Fruit fly (Drosophila melanogaster): ENCODE results near the gene Spn75F.
A peak's percentile ranks its signal among the peaks of the same experiment; 100 is the strongest.

Gene Spn75F

DNA sequence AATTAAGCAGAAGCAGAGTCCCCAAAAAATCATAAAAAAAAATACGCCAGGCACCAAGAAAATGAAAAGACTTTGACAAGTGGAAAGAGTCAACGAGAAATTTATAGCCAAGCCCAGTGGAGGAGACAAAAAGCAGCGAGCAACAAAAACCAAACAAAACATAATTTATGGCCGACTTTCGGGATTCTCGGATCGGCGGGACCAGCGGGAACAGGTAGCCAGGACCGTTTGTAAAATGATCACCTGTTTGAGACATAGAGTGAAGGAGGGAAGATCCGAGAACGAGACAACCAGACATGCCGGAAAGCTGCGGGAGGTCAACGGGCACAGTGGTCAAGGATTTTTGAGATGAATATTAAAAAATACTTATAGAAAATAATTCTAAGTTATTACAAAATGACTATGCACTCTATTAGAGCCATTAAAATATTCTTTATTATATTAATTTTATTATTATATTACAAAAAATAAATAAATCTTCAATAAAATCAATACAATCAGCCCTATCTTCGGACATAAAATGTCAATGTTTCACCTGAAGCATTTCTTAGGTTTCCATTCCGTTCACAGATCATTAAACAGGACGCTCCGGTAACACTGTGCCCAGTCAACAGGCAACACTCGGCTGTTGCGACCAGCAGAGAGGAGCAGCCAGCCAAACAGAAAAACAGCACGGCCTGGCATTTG lies 38.3 kb upstream of the Spn75F start (continued):
- TF ChIP-seq Lpt (GFP tag; optimal IDR thresholded peaks at IDR 0.05), result peak; percentile 47
- peak; percentile 14 for TF ChIP-seq Eip93F (GFP tag; optimal IDR thresholded peaks at IDR 0.05)
- peak; percentile 75 for TF ChIP-seq CG15336 (GFP tag; IDR thresholded peaks at IDR 0.05)
- peak; percentile 55 for TF ChIP-seq CG31627 (GFP tag; optimal IDR thresholded peaks at IDR 0.05)
- TF ChIP-seq achi (GFP tag; optimal IDR thresholded peaks at IDR 0.05), result peak; percentile 74
- peak; percentile 62 for TF ChIP-seq spab (GFP tag; optimal IDR thresholded peaks at IDR 0.05)
- TF ChIP-seq svp (GFP tag), result peak; percentile 79
- peak; percentile 61 for TF ChIP-seq net (GFP tag; optimal IDR thresholded peaks at IDR 0.05)
- TF ChIP-seq vri (GFP tag; optimal IDR thresholded peaks at IDR 0.05), result peak; percentile 41
- peak; percentile 46 for TF ChIP-seq lz (GFP tag; optimal IDR thresholded peaks at IDR 0.05)
- peak; percentile 90 for TF ChIP-seq Eip78C (GFP tag)
- TF ChIP-seq CG1621 (tag; optimal IDR thresholded peaks at IDR 0.05), result peak; percentile 40
- peak; percentile 59 for TF ChIP-seq fd59A (GFP tag; optimal IDR thresholded peaks at IDR 0.05)
- peak; percentile 73 for TF ChIP-seq esn (GFP tag; optimal IDR thresholded peaks at IDR 0.05)
- no peak for TF ChIP-seq Hr38 (GFP tag; optimal IDR thresholded peaks at IDR 0.05)
- TF ChIP-seq CG8319 (GFP tag; optimal IDR thresholded peaks at IDR 0.05), result peak; percentile 53
- TF ChIP-seq Ets96B (tag; optimal IDR thresholded peaks at IDR 0.05), result peak; percentile 73
- peak; percentile 72 for TF ChIP-seq CG34406 (GFP tag; optimal IDR thresholded peaks at IDR 0.05)
- peak; percentile 81 for TF ChIP-seq CG10631 (GFP tag; optimal IDR thresholded peaks at IDR 0.05)
- TF ChIP-seq topi (GFP tag; optimal IDR thresholded peaks at IDR 0.05), result peak; percentile 60
- TF ChIP-seq CG11762 (GFP tag; optimal IDR thresholded peaks at IDR 0.05; ENCODE audit: insufficient read depth), result peak; percentile 53
- TF ChIP-seq Eip75B (GFP tag; optimal IDR thresholded peaks at IDR 0.05), result no peak
- TF ChIP-seq Gug (GFP tag; IDR thresholded peaks at IDR 0.05), result 0 out of 2 replicates have a peak, but pooled peaks have one; percentile 28

DNA sequence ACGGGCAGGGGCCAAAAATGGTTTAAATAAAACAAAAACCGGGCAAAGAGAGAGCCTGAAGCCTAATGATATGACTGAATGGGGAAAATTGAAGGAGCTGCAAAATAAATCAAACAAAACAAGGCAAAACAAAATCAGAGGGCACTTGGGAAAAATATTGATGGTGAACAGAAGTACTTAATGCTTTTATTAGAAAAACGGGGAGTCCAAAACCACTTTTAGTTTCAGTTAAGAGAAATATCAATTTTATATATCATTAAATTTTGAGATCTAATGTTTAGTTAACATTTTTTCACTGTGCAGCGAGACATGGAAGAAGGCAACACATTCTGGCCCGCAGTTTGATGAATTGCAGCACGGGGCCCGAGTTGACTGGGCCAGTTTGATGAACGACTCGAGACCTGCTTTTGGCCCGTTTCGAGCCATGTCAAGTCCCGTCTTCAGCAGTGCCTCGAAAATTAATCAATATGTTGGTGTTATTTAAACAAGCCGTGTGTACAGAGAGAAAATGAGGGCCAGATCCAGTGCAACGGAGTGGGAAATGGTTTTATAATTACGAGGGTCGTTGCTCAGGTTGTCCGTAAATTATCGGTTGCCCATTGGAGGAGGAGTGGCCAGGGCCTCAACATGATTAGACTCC lies 37.0 kb upstream of the Spn75F start:
- TF ChIP-seq CG16779 (tag; optimal IDR thresholded peaks at IDR 0.05) (no peak), topi (GFP tag; optimal IDR thresholded peaks at IDR 0.05) (peak; percentile 81), CG9139 (GFP tag; optimal IDR thresholded peaks at IDR 0.05) (no peak), CG3919 (GFP tag; optimal IDR thresholded peaks at IDR 0.05) (peak; percentile 78), cyc (GFP tag; optimal IDR thresholded peaks at IDR 0.05) (peak; percentile 78), Hr38 (GFP tag; optimal IDR thresholded peaks at IDR 0.05) (no peak), CG34406 (GFP tag; optimal IDR thresholded peaks at IDR 0.05) (peak; percentile 71), CG4318 (GFP tag; optimal IDR thresholded peaks at IDR 0.05) (peak; percentile 54), Lpt (GFP tag; optimal IDR thresholded peaks at IDR 0.05) (peak; percentile 63), CG31627 (GFP tag; optimal IDR thresholded peaks at IDR 0.05) (peak; percentile 76), fd59A (GFP tag; optimal IDR thresholded peaks at IDR 0.05) (peak; percentile 7), CG3032 (tag; optimal IDR thresholded peaks at IDR 0.05) (peak; percentile 45), CG6854 (GFP tag; optimal IDR thresholded peaks at IDR 0.05) (peak; percentile 52), CG6276 (GFP tag; optimal IDR thresholded peaks at IDR 0.05) (peak; percentile 61), CG32006 (GFP tag; optimal IDR thresholded peaks at IDR 0.05) (peak; percentile 82), fd85E (GFP tag; optimal IDR thresholded peaks at IDR 0.05) (no peak), fkh (GFP tag; optimal IDR thresholded peaks at IDR 0.05) (peak; percentile 19), vri (GFP tag; optimal IDR thresholded peaks at IDR 0.05) (peak; percentile 75), CG7368 (GFP tag; optimal IDR thresholded peaks at IDR 0.05) (peak; percentile 72), Gug (GFP tag; IDR thresholded peaks at IDR 0.05) (peak; percentile 38; the same call in 1 of the 2 replicates), lz (GFP tag; optimal IDR thresholded peaks at IDR 0.05) (peak; percentile 74), net (GFP tag; optimal IDR thresholded peaks at IDR 0.05) (peak; percentile 67), ss (GFP tag; optimal IDR thresholded peaks at IDR 0.05) (peak in 1 of 2 experiments; percentile 27), Met (GFP tag; optimal IDR thresholded peaks at IDR 0.05) (peak; percentile 88), Hr4 (GFP tag; optimal IDR thresholded peaks at IDR 0.05) (peak; percentile 76), Ets96B (tag; optimal IDR thresholded peaks at IDR 0.05) (peak; percentile 48), CG8119 (GFP tag; IDR thresholded peaks at IDR 0.05) (peak; percentile 78), spab (GFP tag; optimal IDR thresholded peaks at IDR 0.05) (peak; percentile 13), Blimp-1 (GFP tag; optimal IDR thresholded peaks at IDR 0.05) (peak; percentile 37), CG6163 (GFP tag; IDR thresholded peaks at IDR 0.05) (peak; percentile 74; the same call in 2 of the 3 replicates), CG6792 (GFP tag; optimal IDR thresholded peaks at IDR 0.05) (peak; percentile 66), CG11762 (GFP tag; optimal IDR thresholded peaks at IDR 0.05; ENCODE audit: insufficient read depth) (peak; percentile 42), CG8632 (GFP tag; optimal IDR thresholded peaks at IDR 0.05) (peak; percentile 61), salr (GFP tag; optimal IDR thresholded peaks at IDR 0.05) (peak in 1 of 2 experiments; percentile 33), Eip93F (GFP tag; optimal IDR thresholded peaks at IDR 0.05) (no peak), Eip78C (GFP tag) (peak; percentile 94), Ets21C (GFP tag; optimal IDR thresholded peaks at IDR 0.05) (peak; percentile 72)

Data from whole organism, prepupa.